Worm (Caenorhabditis elegans): ENCODE measurements around the gene ZC317.2.

- TF ChIP-seq him-1 (tag; optimal IDR thresholded peaks at IDR 0.05) (no peak), W03F9.2 (tag; optimal IDR thresholded peaks at IDR 0.05) (no peak), dao-5 (tag; optimal IDR thresholded peaks at IDR 0.05) (no peak)
These were observed 6.3 kb upstream of the ZC317.2 start, which contains the start of gene glc-3 for ce11 chrV:5453615-5454014.

Measured in whole organism, L4/young adult.